Fruit fly (Drosophila melanogaster): ENCODE results near the gene pira.

Gene pira

dm6 chrX:12777763-12778408 is 14.5 kb upstream of the pira start (continued):
- TF ChIP-seq CG6792 (GFP tag; optimal IDR thresholded peaks at IDR 0.05) (no peak), esn (GFP tag; optimal IDR thresholded peaks at IDR 0.05) (peak; percentile 17), CG8632 (GFP tag; optimal IDR thresholded peaks at IDR 0.05) (peak; percentile 20), Met (GFP tag; optimal IDR thresholded peaks at IDR 0.05) (peak; percentile 19), lz (GFP tag; optimal IDR thresholded peaks at IDR 0.05) (no peak), cyc (GFP tag; optimal IDR thresholded peaks at IDR 0.05) (peak; percentile 7), CG16779 (tag; optimal IDR thresholded peaks at IDR 0.05) (no peak), Hr38 (GFP tag; optimal IDR thresholded peaks at IDR 0.05) (no peak), Hr39 (GFP tag; optimal IDR thresholded peaks at IDR 0.05) (no peak), CG3032 (tag; optimal IDR thresholded peaks at IDR 0.05) (peak; percentile 13), salr (GFP tag; optimal IDR thresholded peaks at IDR 0.05) (no peak)

dm6 chrX:12777195-12777594 is 13.8 kb upstream of the pira start:
- TF ChIP-seq svp (GFP tag): peak; percentile 89
- no peak for TF ChIP-seq ss (GFP tag; optimal IDR thresholded peaks at IDR 0.05)
- TF ChIP-seq salr (GFP tag; optimal IDR thresholded peaks at IDR 0.05): no peak

dm6 chrX:12766286-12766685 is 2.9 kb upstream of the pira start:
- peak; percentile 11 for TF ChIP-seq CG9139 (GFP tag; optimal IDR thresholded peaks at IDR 0.05)
- TF ChIP-seq Lpt (GFP tag; optimal IDR thresholded peaks at IDR 0.05): peak; percentile 38
- TF ChIP-seq spab (GFP tag; optimal IDR thresholded peaks at IDR 0.05): no peak
- peak; percentile 38 for TF ChIP-seq OdsH (GFP tag; optimal IDR thresholded peaks at IDR 0.05)
- TF ChIP-seq dac (GFP tag; optimal IDR thresholded peaks at IDR 0.05): peak; percentile 28
- peak; percentile 50 for TF ChIP-seq CG10669 (GFP tag; optimal IDR thresholded peaks at IDR 0.05)
- no peak for TF ChIP-seq CG11762 (GFP tag; optimal IDR thresholded peaks at IDR 0.05; ENCODE audit: insufficient read depth)
- TF ChIP-seq fkh (GFP tag; optimal IDR thresholded peaks at IDR 0.05): no peak
- TF ChIP-seq CG6163 (GFP tag; IDR thresholded peaks at IDR 0.05): no peak
- TF ChIP-seq eg (GFP tag; IDR thresholded peaks at IDR 0.05): no peak
- TF ChIP-seq Gug (GFP tag; IDR thresholded peaks at IDR 0.05): 0 out of 2 replicates have a peak, but pooled peaks have one; percentile 23
- peak; percentile 57 for TF ChIP-seq svp (GFP tag)
- peak; percentile 88 for TF ChIP-seq Eip78C (GFP tag)
- peak; percentile 5 for TF ChIP-seq net (GFP tag; optimal IDR thresholded peaks at IDR 0.05)
- TF ChIP-seq dsx (GFP tag; optimal IDR thresholded peaks at IDR 0.05; ENCODE audit: poor library complexity, severe bottlenecking): no peak
- peak; percentile 39 for TF ChIP-seq Sox102F (GFP tag; optimal IDR thresholded peaks at IDR 0.05)
- TF ChIP-seq Eip75B (GFP tag; optimal IDR thresholded peaks at IDR 0.05): peak; percentile 43
- peak; percentile 29 for TF ChIP-seq CG3032 (tag; optimal IDR thresholded peaks at IDR 0.05)
- peak; percentile 51 for TF ChIP-seq esn (GFP tag; optimal IDR thresholded peaks at IDR 0.05)
- peak; percentile 15 to 55 for TF ChIP-seq ss (GFP tag; optimal IDR thresholded peaks at IDR 0.05)
- peak; percentile 12 for TF ChIP-seq CG10631 (GFP tag; optimal IDR thresholded peaks at IDR 0.05)
- TF ChIP-seq CG34406 (GFP tag; optimal IDR thresholded peaks at IDR 0.05): no peak
- TF ChIP-seq fd59A (GFP tag; optimal IDR thresholded peaks at IDR 0.05): peak; percentile 9
- peak; percentile 46 for TF ChIP-seq achi (GFP tag; optimal IDR thresholded peaks at IDR 0.05)
- TF ChIP-seq CG15336 (GFP tag; IDR thresholded peaks at IDR 0.05): no peak
- peak; percentile 44 for TF ChIP-seq acj6 (GFP tag; optimal IDR thresholded peaks at IDR 0.05)
- peak; percentile 24 for TF ChIP-seq Hr39 (GFP tag; optimal IDR thresholded peaks at IDR 0.05)
- peak; percentile 44 for TF ChIP-seq Hr4 (GFP tag; optimal IDR thresholded peaks at IDR 0.05)
- TF ChIP-seq Ets96B (tag; optimal IDR thresholded peaks at IDR 0.05): peak; percentile 52
- peak; percentile 43 for TF ChIP-seq pdm3 (GFP tag; optimal IDR thresholded peaks at IDR 0.05)
- peak; percentile 21 for TF ChIP-seq Smox (GFP tag; optimal IDR thresholded peaks at IDR 0.05)
- peak; percentile 27 for TF ChIP-seq Sox14 (GFP tag; optimal IDR thresholded peaks at IDR 0.05)
- no peak for TF ChIP-seq CG1621 (tag; optimal IDR thresholded peaks at IDR 0.05)
- peak; percentile 1 for TF ChIP-seq CG6808 (GFP tag; optimal IDR thresholded peaks at IDR 0.05)
- TF ChIP-seq CG31627 (GFP tag; optimal IDR thresholded peaks at IDR 0.05): peak; percentile 33
- TF ChIP-seq CG4318 (GFP tag; optimal IDR thresholded peaks at IDR 0.05): peak; percentile 1
- TF ChIP-seq Met (GFP tag; optimal IDR thresholded peaks at IDR 0.05): peak; percentile 23
- peak; percentile 41 for TF ChIP-seq CG8632 (GFP tag; optimal IDR thresholded peaks at IDR 0.05)
- TF ChIP-seq fd85E (GFP tag; optimal IDR thresholded peaks at IDR 0.05): no peak
- peak; percentile 58 for TF ChIP-seq CG6276 (GFP tag; optimal IDR thresholded peaks at IDR 0.05)

All from whole organism, prepupa.